Worm (Caenorhabditis elegans) whole organism, midembryonic: Measurements from ENCODE around the gene D2045.7.
A peak's percentile ranks its signal among the peaks of the same experiment; 100 is the strongest.

Experiments
- T22C8.4 ChIP-seq: fragments of 200-800 bp; sonication (Bioruptor generic); IDR thresholded peaks from 2 replicates; pipeline ENCODE4 v1.3.6; 2022; ENCODE audit warnings: missing genetic modification characterization, missing compliant biosample characterization
- cog-1 ChIP-seq: sonication (generic microtip); optimal IDR thresholded peaks from 2 replicates; lab custom pipeline; 2016; ENCODE audit warnings: missing genetic modification characterization, missing compliant biosample characterization
- flt-1 ChIP-seq: fragments of 200-800 bp; sonication (Bioruptor generic); IDR thresholded peaks from 2 replicates; pipeline ENCODE4 v1.3.6; 2022; ENCODE audit warnings: missing genetic modification characterization, missing compliant biosample characterization
- klf-2 ChIP-seq: fragments of 200-800 bp; sonication (Bioruptor generic); conservative IDR thresholded peaks from 2 replicates; pipeline ENCODE4 v1.3.6; 2022; ENCODE audit warnings: missing genetic modification reagents, missing genetic modification characterization, missing compliant biosample characterization
- med-1 ChIP-seq: sonication (generic microtip); optimal IDR thresholded peaks from 2 replicates; lab custom pipeline; 2017; ENCODE audit warnings: missing genetic modification characterization, mild to moderate bottlenecking, missing compliant biosample characterization, antibody characterized with exemption, missing genetic modification reagents; ENCODE audit not compliant: insufficient read depth
- ref-1 ChIP-seq: fragments of 200-800 bp; sonication (Bioruptor generic); conservative IDR thresholded peaks from 2 replicates; pipeline ENCODE4 v1.3.6; 2022; ENCODE audit warnings: missing genetic modification reagents, missing genetic modification characterization, missing compliant biosample characterization
- tab-1 ChIP-seq: fragments of 200-800 bp; sonication (Bioruptor generic); IDR thresholded peaks from 2 replicates; pipeline ENCODE4 v1.3.6; 2022; ENCODE audit warnings: missing genetic modification characterization, missing compliant biosample characterization
- ztf-23 ChIP-seq: fragments of 200-800 bp; sonication (Bioruptor generic); IDR thresholded peaks from 2 replicates; pipeline ENCODE4 v1.3.6; 2022; ENCODE audit warnings: missing genetic modification reagents, missing genetic modification characterization, missing compliant biosample characterization
- ztf-29 ChIP-seq: fragments of 200-800 bp; sonication (Bioruptor generic); IDR thresholded peaks from 2 replicates; pipeline ENCODE4 v1.3.6; 2022; ENCODE audit warnings: missing genetic modification reagents, missing genetic modification characterization, missing compliant biosample characterization

D2045.7 gene

ce11 chrIII:10518884-10519283 is 39.6 kb downstream of the D2045.7 start:
- TF ChIP-seq ztf-23 (GFP tag; lab: Robert Waterston, UW) (no peak), flt-1 (GFP tag; lab: Robert Waterston, UW) (no peak), med-1 (GFP tag; lab: Kevin White, UChicago) (no peak), tab-1 (GFP tag; lab: Robert Waterston, UW) (no peak), cog-1 (tag; lab: Kevin White, UChicago) (no peak), klf-2 (GFP tag; lab: Robert Waterston, UW) (no peak), ref-1 (GFP tag; lab: Robert Waterston, UW) (no peak), ztf-29 (GFP tag; lab: Robert Waterston, UW) (no peak)

- TF ChIP-seq cog-1 (tag; lab: Kevin White, UChicago) (no peak), flt-1 (GFP tag; lab: Robert Waterston, UW) (no peak), klf-2 (GFP tag; lab: Robert Waterston, UW) (no peak), T22C8.4 (no peak), med-1 (GFP tag; lab: Kevin White, UChicago) (no peak), tab-1 (GFP tag; lab: Robert Waterston, UW) (no peak), ztf-23 (GFP tag; lab: Robert Waterston, UW) (no peak), ref-1 (GFP tag; lab: Robert Waterston, UW) (no peak), ztf-29 (GFP tag; lab: Robert Waterston, UW) (no peak)
These were observed 40.3 kb downstream of the D2045.7 start for ce11 chrIII:10519615-10520014.

- no peak for TF ChIP-seq T22C8.4
- no peak for TF ChIP-seq ztf-29 (GFP tag; lab: Robert Waterston, UW)
- TF ChIP-seq tab-1 (GFP tag; lab: Robert Waterston, UW), result no peak
- TF ChIP-seq ref-1 (GFP tag; lab: Robert Waterston, UW), result no peak
- TF ChIP-seq med-1 (GFP tag; lab: Kevin White, UChicago), result no peak
- TF ChIP-seq klf-2 (GFP tag; lab: Robert Waterston, UW), result no peak
- TF ChIP-seq cog-1 (tag; lab: Kevin White, UChicago), result no peak
- TF ChIP-seq ztf-23 (GFP tag; lab: Robert Waterston, UW), result no peak
- no peak for TF ChIP-seq flt-1 (GFP tag; lab: Robert Waterston, UW)
These were observed 41.2 kb downstream of the D2045.7 start, which contains the start of gene unc-49 for ce11 chrIII:10520523-10520922. Gene unc-49 (plus strand): TSS chrIII:10520762.

ce11 chrIII:10521219-10521618 is 41.9 kb downstream of the D2045.7 start:
- no peak for TF ChIP-seq ztf-23 (GFP tag; lab: Robert Waterston, UW)
- peak; percentile 14; the same call in 1 of the 2 replicates for TF ChIP-seq ztf-29 (GFP tag; lab: Robert Waterston, UW)

- TF ChIP-seq ref-1 (GFP tag; lab: Robert Waterston, UW) (no peak), med-1 (GFP tag; lab: Kevin White, UChicago) (no peak), ztf-23 (GFP tag; lab: Robert Waterston, UW) (no peak), cog-1 (tag; lab: Kevin White, UChicago) (no peak), ztf-29 (GFP tag; lab: Robert Waterston, UW) (no peak), flt-1 (GFP tag; lab: Robert Waterston, UW) (no peak), tab-1 (GFP tag; lab: Robert Waterston, UW) (no peak), klf-2 (GFP tag; lab: Robert Waterston, UW) (no peak), T22C8.4 (no peak)
These were observed 43.7 kb downstream of the D2045.7 start for ce11 chrIII:10523025-10523424.

ce11 chrIII:10524823-10525222 is 45.5 kb downstream of the D2045.7 start:
- TF ChIP-seq klf-2 (GFP tag; lab: Robert Waterston, UW) (no peak), ref-1 (GFP tag; lab: Robert Waterston, UW) (no peak), ztf-29 (GFP tag; lab: Robert Waterston, UW) (no peak), flt-1 (GFP tag; lab: Robert Waterston, UW) (no peak), tab-1 (GFP tag; lab: Robert Waterston, UW) (no peak), T22C8.4 (no peak), cog-1 (tag; lab: Kevin White, UChicago) (no peak)

ce11 chrIII:10525927-10526326 is 46.6 kb downstream of the D2045.7 start:
- TF ChIP-seq T22C8.4 (no peak), med-1 (GFP tag; lab: Kevin White, UChicago) (no peak), flt-1 (GFP tag; lab: Robert Waterston, UW) (no peak), cog-1 (tag; lab: Kevin White, UChicago) (no peak), ref-1 (GFP tag; lab: Robert Waterston, UW) (no peak), ztf-23 (GFP tag; lab: Robert Waterston, UW) (no peak), ztf-29 (GFP tag; lab: Robert Waterston, UW) (no peak), tab-1 (GFP tag; lab: Robert Waterston, UW) (no peak), klf-2 (GFP tag; lab: Robert Waterston, UW) (no peak)

ce11 chrIII:10527446-10527845 is 48.2 kb downstream of the D2045.7 start:
- TF ChIP-seq tab-1 (GFP tag; lab: Robert Waterston, UW) (no peak), med-1 (GFP tag; lab: Kevin White, UChicago) (no peak), klf-2 (GFP tag; lab: Robert Waterston, UW) (no peak), T22C8.4 (no peak)
